Worm (Caenorhabditis elegans): ENCODE measurements around the gene srw-76.

Gene srw-76

DNA sequence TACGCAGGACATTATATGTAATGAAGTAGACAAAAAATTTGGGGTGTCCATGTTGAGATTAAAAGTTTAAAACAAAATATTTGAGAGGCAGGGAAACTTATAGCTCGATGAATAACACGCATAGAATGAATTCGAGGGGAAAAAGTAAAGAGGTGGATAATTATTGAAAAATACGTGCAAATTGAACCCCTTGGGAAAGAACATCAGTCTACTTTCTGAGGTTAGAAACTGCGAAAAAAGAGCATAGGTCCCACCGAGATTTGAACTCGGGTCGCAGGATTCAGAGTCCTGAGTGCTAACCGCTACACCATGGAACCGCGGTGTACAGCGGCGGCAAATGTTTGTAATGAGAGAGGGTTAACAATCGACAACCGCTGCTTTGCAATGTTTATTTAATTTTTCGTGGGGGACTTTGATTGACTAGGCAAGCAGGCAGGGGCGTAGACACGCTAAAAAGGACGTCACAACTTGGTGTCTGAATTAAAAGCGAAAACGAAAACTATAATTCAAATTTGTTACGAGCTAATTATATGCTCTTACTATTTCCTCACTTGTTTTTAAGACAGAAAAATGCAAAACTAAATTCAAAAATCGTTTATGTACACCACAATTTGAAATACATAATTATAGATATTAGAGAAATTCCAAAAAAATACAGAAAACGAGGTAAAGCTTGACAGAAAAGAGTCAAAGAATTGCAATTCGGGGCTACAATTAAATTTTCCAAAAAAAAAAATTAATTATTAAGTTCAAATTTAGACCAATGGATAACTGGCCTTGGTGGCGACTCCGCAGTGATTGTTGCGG, 45.9 kb downstream of the srw-76 start, which contains the start of gene srh-269 (continued):
- TF ChIP-seq C06A6.2 (GFP tag; conservative IDR thresholded peaks at IDR 0.05) (peak; percentile 77), ceh-40 (GFP tag; IDR thresholded peaks at IDR 0.05) (no peak), ccch-3 (GFP tag; optimal IDR thresholded peaks at IDR 0.05) (no peak), hrde-1 (tag; optimal IDR thresholded peaks at IDR 0.05; ENCODE audit: borderline replicate concordance) (peak; percentile 7), snpc-4 (GFP tag; optimal IDR thresholded peaks at IDR 0.05) (peak; percentile 51), snpc-4 (tag; optimal IDR thresholded peaks at IDR 0.05) (peak; percentile 30 to 86 (median 58)), F55B11.4 (tag; optimal IDR thresholded peaks at IDR 0.05; ENCODE audit: borderline replicate concordance, insufficient read depth) (no peak), repo-1 (tag; optimal IDR thresholded peaks at IDR 0.05) (peak; percentile 94), egrh-3 (GFP tag; IDR thresholded peaks at IDR 0.05) (peak; percentile 32), tbp1 (GFP tag; optimal IDR thresholded peaks at IDR 0.05) (peak; percentile 95), akir-1 (GFP tag; optimal IDR thresholded peaks at IDR 0.05) (no peak), F37B4.10 (GFP tag; IDR thresholded peaks at IDR 0.05) (0 out of 2 replicates have a peak, but pooled peaks have one; percentile 22), attf-5 (GFP tag; optimal IDR thresholded peaks at IDR 0.05) (peak; percentile 53), efl-1 (GFP tag; optimal IDR thresholded peaks at IDR 0.05) (no peak), B0019.2 (GFP tag; conservative IDR thresholded peaks at IDR 0.05) (no peak), tlf-1 (GFP tag; optimal IDR thresholded peaks at IDR 0.05) (peak; percentile 70), lin-35 (GFP tag; optimal IDR thresholded peaks at IDR 0.05) (peak in 1 of 3 experiments; percentile 46), egl-44 (GFP tag; IDR thresholded peaks at IDR 0.05) (peak; percentile 92), tbx-9 (tag; optimal IDR thresholded peaks at IDR 0.05; ENCODE audit: borderline replicate concordance) (peak; percentile 46), cebp-1 (GFP tag; IDR thresholded peaks at IDR 0.05) (peak; percentile 56; the same call in 1 of the 2 replicates), cebp-1 (tag; optimal IDR thresholded peaks at IDR 0.05) (peak; percentile 84), nhr-90 (tag; optimal IDR thresholded peaks at IDR 0.05) (peak; percentile 64), unc-62 (GFP tag; optimal IDR thresholded peaks at IDR 0.05) (no peak), lsl-1 (GFP tag; optimal IDR thresholded peaks at IDR 0.05) (peak; percentile 20), D2030.7 (GFP tag; IDR thresholded peaks at IDR 0.05) (peak; percentile 68), ztf-22 (GFP tag; optimal IDR thresholded peaks at IDR 0.05) (no peak), B0261.1 (tag; optimal IDR thresholded peaks at IDR 0.05) (peak; percentile 93), bed-2 (GFP tag; IDR thresholded peaks at IDR 0.05) (no peak), attf-6 (GFP tag; IDR thresholded peaks at IDR 0.05) (peak; percentile 89), aptf-3 (GFP tag; IDR thresholded peaks at IDR 0.05) (0 out of 2 replicates have a peak, but pooled peaks have one; percentile 74), nfyb-1 (GFP tag; IDR thresholded peaks at IDR 0.05) (peak; percentile 95), mel-28 (tag; optimal IDR thresholded peaks at IDR 0.05; ENCODE audit: borderline replicate concordance) (peak; percentile 13), ztf-6 (GFP tag; IDR thresholded peaks at IDR 0.05) (0 out of 2 replicates have a peak, but pooled peaks have one; percentile 6), C17E4.6 (GFP tag; IDR thresholded peaks at IDR 0.05) (peak; percentile 64; the same call in 1 of the 2 replicates), F52B5.7 (tag; optimal IDR thresholded peaks at IDR 0.05) (peak; percentile 96), B0035.1 (tag; optimal IDR thresholded peaks at IDR 0.05) (peak; percentile 76), ets-4 (GFP tag; optimal IDR thresholded peaks at IDR 0.05) (peak; percentile 91), Y67H2A.10 (GFP tag; conservative IDR thresholded peaks at IDR 0.05) (peak; percentile 60; the same call in 1 of the 2 replicates), hsf-1 (GFP tag; IDR thresholded peaks at IDR 0.05) (peak; percentile 61; the same call in 1 of the 2 replicates), Y53G8AR.9 (GFP tag; conservative IDR thresholded peaks at IDR 0.05) (peak; percentile 96), ekl-4 (GFP tag; IDR thresholded peaks at IDR 0.05) (peak; percentile 87), Y95B8A.8 (GFP tag; IDR thresholded peaks at IDR 0.05) (peak; percentile 79), unc-130 (GFP tag; optimal IDR thresholded peaks at IDR 0.05) (peak; percentile 68), Y79H2A.3 (GFP tag; conservative IDR thresholded peaks at IDR 0.05) (no peak), athp-1 (tag; optimal IDR thresholded peaks at IDR 0.05) (peak; percentile 58), ceh-58 (GFP tag; IDR thresholded peaks at IDR 0.05) (peak; percentile 88; the same call in 1 of the 2 replicates), B0336.3 (GFP tag; IDR thresholded peaks at IDR 0.05) (peak; percentile 92)
